Fruit fly (Drosophila melanogaster): ENCODE data around the gene InR.

The InR gene

dm6 chr3R:21658281-21658680, 39.2 kb upstream of the InR start:
- TF ChIP-seq Rel (GFP tag; optimal IDR thresholded peaks at IDR 0.05) (peak; percentile 66), Rel (tag; optimal IDR thresholded peaks at IDR 0.05) (no peak), brk (GFP tag; optimal IDR thresholded peaks at IDR 0.05) (peak; percentile 3), Hnf4 (GFP tag; optimal IDR thresholded peaks at IDR 0.05) (peak; percentile 9), GATAd (GFP tag; optimal IDR thresholded peaks at IDR 0.05) (no peak), Hr83 (GFP tag; optimal IDR thresholded peaks at IDR 0.05; ENCODE audit: poor library complexity, severe bottlenecking) (no peak), fru (GFP tag; optimal IDR thresholded peaks at IDR 0.05) (peak; percentile 55), Dfd (GFP tag; optimal IDR thresholded peaks at IDR 0.05) (no peak), psq (GFP tag; optimal IDR thresholded peaks at IDR 0.05) (peak; percentile 30)

DNA sequence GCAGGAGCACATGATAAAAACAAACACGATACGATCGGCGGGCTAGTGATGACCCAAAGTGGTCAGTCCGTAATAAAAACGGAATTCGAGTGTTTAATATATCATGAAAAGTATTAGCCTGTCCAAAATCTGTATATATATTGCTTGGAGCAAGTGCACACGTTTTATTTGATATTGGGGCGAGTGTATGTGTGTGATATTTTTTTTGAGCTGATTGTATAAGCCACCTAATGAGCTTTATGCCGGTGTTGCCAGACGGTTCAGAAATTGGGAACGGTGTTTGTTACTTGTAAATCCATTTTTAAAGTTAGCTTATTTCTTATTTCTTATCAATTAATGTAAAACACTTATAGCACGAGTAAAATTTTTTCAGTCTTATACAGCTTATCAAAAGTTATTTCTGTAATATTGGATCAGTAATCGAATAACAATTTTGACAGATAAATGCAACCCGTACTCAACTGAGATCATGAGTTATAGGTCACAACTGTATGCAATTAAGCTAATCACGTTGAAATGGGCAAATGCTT, 38.4 kb upstream of the InR start:
- TF ChIP-seq dl (GFP tag; optimal IDR thresholded peaks at IDR 0.05; ENCODE audit: insufficient read depth in 1 of 2, partially characterized antibody in 2 of 2) (no peak), fru (GFP tag; optimal IDR thresholded peaks at IDR 0.05) (peak; percentile 17), CrebA (GFP tag; optimal IDR thresholded peaks at IDR 0.05; ENCODE audit: borderline replicate concordance) (no peak), OdsH (GFP tag; optimal IDR thresholded peaks at IDR 0.05) (no peak), Dif (GFP tag; optimal IDR thresholded peaks at IDR 0.05; ENCODE audit: partially characterized antibody) (no peak), woc (GFP tag; optimal IDR thresholded peaks at IDR 0.05) (peak; percentile 33)

- TF ChIP-seq Abd-B (GFP tag; optimal IDR thresholded peaks at IDR 0.05), result no peak
- TF ChIP-seq Sp1 (GFP tag; optimal IDR thresholded peaks at IDR 0.05), result peak; percentile 65
- TF ChIP-seq ey (GFP tag; optimal IDR thresholded peaks at IDR 0.05), result peak; percentile 58
- no peak for TF ChIP-seq GATAd (GFP tag; optimal IDR thresholded peaks at IDR 0.05)
- TF ChIP-seq CG32264 (GFP tag; optimal IDR thresholded peaks at IDR 0.05), result no peak
- peak; percentile 83 for TF ChIP-seq psq (GFP tag; optimal IDR thresholded peaks at IDR 0.05)
- TF ChIP-seq Dif (GFP tag; optimal IDR thresholded peaks at IDR 0.05; ENCODE audit: partially characterized antibody), result peak; percentile 33
- no peak for TF ChIP-seq Hnf4 (GFP tag; optimal IDR thresholded peaks at IDR 0.05)
- no peak for TF ChIP-seq Hr78 (GFP tag; optimal IDR thresholded peaks at IDR 0.05)
- TF ChIP-seq pan (optimal IDR thresholded peaks at IDR 0.05), result no peak
- TF ChIP-seq dl (GFP tag; optimal IDR thresholded peaks at IDR 0.05; ENCODE audit: insufficient read depth in 1 of 2, partially characterized antibody in 2 of 2), result peak in 1 of 2 experiments; percentile 21
- TF ChIP-seq sv (GFP tag; optimal IDR thresholded peaks at IDR 0.05), result peak; percentile 31
- TF ChIP-seq Jra (GFP tag; optimal IDR thresholded peaks at IDR 0.05), result no peak
- TF ChIP-seq woc (GFP tag; optimal IDR thresholded peaks at IDR 0.05), result peak; percentile 71
- peak; percentile 49 for TF ChIP-seq HLH106 (tag; optimal IDR thresholded peaks at IDR 0.05)
- TF ChIP-seq N (GFP tag; optimal IDR thresholded peaks at IDR 0.05), result no peak
- no peak for TF ChIP-seq sage (GFP tag; optimal IDR thresholded peaks at IDR 0.05)
- no peak for TF ChIP-seq Vsx2 (GFP tag; optimal IDR thresholded peaks at IDR 0.05; ENCODE audit: partially characterized antibody)
- peak; percentile 71 for TF ChIP-seq OdsH (GFP tag; optimal IDR thresholded peaks at IDR 0.05)
- peak; percentile 57 for TF ChIP-seq rgr (GFP tag; optimal IDR thresholded peaks at IDR 0.05)
- no peak for TF ChIP-seq Rel (GFP tag; optimal IDR thresholded peaks at IDR 0.05)
- TF ChIP-seq Rel (tag; optimal IDR thresholded peaks at IDR 0.05), result no peak
- TF ChIP-seq fru (GFP tag; optimal IDR thresholded peaks at IDR 0.05), result peak; percentile 57
- TF ChIP-seq Myc (optimal IDR thresholded peaks at IDR 0.05), result no peak
- TF ChIP-seq brk (GFP tag; optimal IDR thresholded peaks at IDR 0.05), result peak; percentile 48
- TF ChIP-seq h (GFP tag; optimal IDR thresholded peaks at IDR 0.05), result peak; percentile 71
- TF ChIP-seq tai (GFP tag; optimal IDR thresholded peaks at IDR 0.05), result no peak
- TF ChIP-seq jim (GFP tag; optimal IDR thresholded peaks at IDR 0.05), result no peak
- TF ChIP-seq lola (GFP tag; optimal IDR thresholded peaks at IDR 0.05), result no peak
- TF ChIP-seq CrebA (GFP tag; optimal IDR thresholded peaks at IDR 0.05; ENCODE audit: borderline replicate concordance), result peak; percentile 0
- TF ChIP-seq Dfd (GFP tag; optimal IDR thresholded peaks at IDR 0.05), result peak; percentile 41
- TF ChIP-seq Mio (GFP tag; optimal IDR thresholded peaks at IDR 0.05), result no peak
- no peak for TF ChIP-seq usp (GFP tag; optimal IDR thresholded peaks at IDR 0.05)
- peak; percentile 63 for TF ChIP-seq dmrt93B (GFP tag; optimal IDR thresholded peaks at IDR 0.05)
- peak; percentile 17 for TF ChIP-seq Hr83 (GFP tag; optimal IDR thresholded peaks at IDR 0.05; ENCODE audit: poor library complexity, severe bottlenecking)
- peak in 1 of 2 experiments; percentile 68 for TF ChIP-seq foxo (GFP tag; optimal IDR thresholded peaks at IDR 0.05)
- peak; percentile 27 for TF ChIP-seq br (GFP tag; optimal IDR thresholded peaks at IDR 0.05)
These were observed 37.7 kb upstream of the InR start for dm6 chr3R:21656492-21657484.

All from whole organism, wandering third instar larva.